Worm (Caenorhabditis elegans) whole organism, L4 larva: Measurements from ENCODE around the gene T10B10.8.

Experiments
- D1046.2 ChIP-seq: fragments of 200-800 bp; sonication (Bioruptor generic); IDR thresholded peaks from 2 replicates; pipeline ENCODE4 v1.3.6; 2022; ENCODE audit warnings: missing genetic modification characterization, missing compliant biosample characterization
- F37D6.2 ChIP-seq: sonication (generic microtip); optimal IDR thresholded peaks from 2 replicates; lab custom pipeline; 2016; ENCODE audit warnings: mild to moderate bottlenecking, missing genetic modification characterization, missing compliant biosample characterization
- T26A8.4 ChIP-seq: fragments of 200-800 bp; sonication (Bioruptor generic); IDR thresholded peaks from 2 replicates; pipeline ENCODE4 v1.3.6; 2022; ENCODE audit warnings: missing genetic modification characterization, missing compliant biosample characterization
- Y105C5A.15 ChIP-seq: fragments of 200-800 bp; sonication (Bioruptor generic); IDR thresholded peaks from 2 replicates; pipeline ENCODE4 v1.3.6; 2022; ENCODE audit warnings: missing genetic modification characterization, missing compliant biosample characterization
- Y5F2A.4 ChIP-seq: fragments of 200-800 bp; sonication (Bioruptor generic); optimal IDR thresholded peaks from 2 replicates; lab custom pipeline; 2018; ENCODE audit warnings: mild to moderate bottlenecking, missing genetic modification characterization, missing compliant biosample characterization
- ZK546.5 ChIP-seq, 2 experiments: sonication (generic microtip); optimal IDR thresholded peaks; 2 replicates each; lab custom pipeline; 2017; ENCODE audit warnings: missing biosample characterization in 2 of 2, missing genetic modification characterization in 2 of 2
- aha-1 ChIP-seq: fragments of 150-350 bp; peaks from one replicate; lab custom pipeline; 2014; ENCODE audit warnings: missing biosample characterization, missing genetic modification characterization
- aly-2 ChIP-seq: sonication (generic microtip); optimal IDR thresholded peaks from 2 replicates; lab custom pipeline; 2018; ENCODE audit warnings: missing biosample characterization, missing genetic modification characterization
- ama-1 ChIP-seq: fragments of 150-350 bp; optimal IDR thresholded peaks from 2 replicates; lab custom pipeline; 2014; ENCODE audit warnings: inconsistent platforms, mixed read lengths
- ceh-44 ChIP-seq: fragments of 200-800 bp; sonication (Bioruptor generic); IDR thresholded peaks from 2 replicates; pipeline ENCODE4 v1.3.6; 2022; ENCODE audit warnings: missing genetic modification reagents, missing genetic modification characterization, missing compliant biosample characterization
- ceh-82 ChIP-seq: sonication (generic microtip); optimal IDR thresholded peaks from 2 replicates; lab custom pipeline; 2017; ENCODE audit warnings: missing biosample characterization, missing genetic modification characterization
- ces-1 ChIP-seq: fragments of 150-350 bp; sonication (generic microtip); optimal IDR thresholded peaks from 4 replicates; lab custom pipeline; 2014; ENCODE audit warnings: missing biosample characterization, missing genetic modification reagents, missing genetic modification characterization
- cey-2 ChIP-seq: sonication (generic microtip); optimal IDR thresholded peaks from 3 replicates; lab custom pipeline; 2017; ENCODE audit warnings: missing genetic modification characterization, mild to moderate bottlenecking, missing compliant biosample characterization, antibody characterized with exemption, borderline replicate concordance; ENCODE audit not compliant: insufficient read depth
- ctbp-1 ChIP-seq: fragments of 200-800 bp; sonication (Bioruptor generic); IDR thresholded peaks from 2 replicates; pipeline ENCODE4 v1.3.6; 2022; ENCODE audit warnings: missing genetic modification reagents, missing genetic modification characterization, missing compliant biosample characterization
- daf-12 ChIP-seq: fragments of 150-350 bp; optimal IDR thresholded peaks from 2 replicates; lab custom pipeline; 2014; ENCODE audit warnings: missing biosample characterization, missing genetic modification reagents, missing genetic modification characterization
- daf-16 ChIP-seq, 3 experiments: sonication (generic microtip); optimal IDR thresholded peaks; 2 replicates each; lab custom pipeline; 2016 to 2017; ENCODE audit warnings: missing genetic modification characterization in 3 of 3, missing genetic modification reagents in 3 of 3, mild to moderate bottlenecking in 2 of 3, missing compliant biosample characterization in 2 of 3, missing biosample characterization in 1 of 3, moderate library complexity in 1 of 3
- dpl-1 ChIP-seq: fragments of 150-350 bp; optimal IDR thresholded peaks from 2 replicates; lab custom pipeline; 2014; ENCODE audit warnings: missing biosample characterization, missing genetic modification reagents, missing genetic modification characterization
- egl-43 ChIP-seq: fragments of 200-800 bp; sonication (Bioruptor generic); IDR thresholded peaks from 2 replicates; pipeline ENCODE4 v1.3.6; 2022; ENCODE audit warnings: missing genetic modification reagents, missing genetic modification characterization, missing compliant biosample characterization
- fkh-10 ChIP-seq: fragments of 150-350 bp; optimal IDR thresholded peaks from 2 replicates; lab custom pipeline; 2014; ENCODE audit warnings: missing biosample characterization, missing genetic modification reagents, missing genetic modification characterization
- gei-8 ChIP-seq: fragments of 200-800 bp; sonication (Bioruptor generic); optimal IDR thresholded peaks from 2 replicates; lab custom pipeline; 2018; ENCODE audit warnings: mild to moderate bottlenecking, missing genetic modification characterization, missing compliant biosample characterization
- lin-13 ChIP-seq: fragments of 150-350 bp; optimal IDR thresholded peaks from 2 replicates; lab custom pipeline; 2014; ENCODE audit warnings: missing biosample characterization, missing genetic modification reagents, missing genetic modification characterization
- lin-38 ChIP-seq: fragments of 200-800 bp; sonication (Bioruptor generic); IDR thresholded peaks from 2 replicates; pipeline ENCODE4 v1.3.6; 2022; ENCODE audit warnings: missing genetic modification reagents, missing genetic modification characterization, missing compliant biosample characterization
- lsy-2 ChIP-seq, 2 experiments: fragments of 150-350 bp in 1 of 2; sonication (generic microtip) in 1 of 2; optimal IDR thresholded peaks; 2 replicates each; lab custom pipeline; 2014 to 2017; ENCODE audit warnings: missing biosample characterization in 2 of 2, missing genetic modification characterization in 2 of 2
- mdt-29 ChIP-seq: fragments of 200-800 bp; sonication (Bioruptor generic); IDR thresholded peaks from 2 replicates; pipeline ENCODE4 v1.3.6; 2022; ENCODE audit warnings: missing genetic modification reagents, missing genetic modification characterization, missing compliant biosample characterization
- nhr-10 ChIP-seq: fragments of 150-350 bp; optimal IDR thresholded peaks from 2 replicates; lab custom pipeline; 2014; ENCODE audit warnings: missing biosample characterization, missing genetic modification characterization
- nhr-11 ChIP-seq: fragments of 150-350 bp; optimal IDR thresholded peaks from 2 replicates; lab custom pipeline; 2014; ENCODE audit warnings: missing biosample characterization, missing genetic modification characterization
- nhr-111 ChIP-seq: fragments of 200-800 bp; sonication (Bioruptor generic); optimal IDR thresholded peaks from 2 replicates; lab custom pipeline; 2018; ENCODE audit warnings: mild to moderate bottlenecking, missing genetic modification characterization, missing compliant biosample characterization
- nhr-25 ChIP-seq: sonication (generic microtip); optimal IDR thresholded peaks from 2 replicates; lab custom pipeline; 2017; ENCODE audit warnings: missing genetic modification characterization, mild to moderate bottlenecking, missing compliant biosample characterization, antibody characterized with exemption, moderate library complexity, borderline replicate concordance; ENCODE audit not compliant: insufficient read depth
- nhr-28 ChIP-seq: fragments of 150-350 bp; optimal IDR thresholded peaks from 2 replicates; lab custom pipeline; 2014; ENCODE audit warnings: missing biosample characterization, missing genetic modification characterization
- nhr-42 ChIP-seq: fragments of 200-800 bp; sonication (Bioruptor generic); IDR thresholded peaks from 2 replicates; pipeline ENCODE4 v1.3.6; 2022; ENCODE audit warnings: missing genetic modification characterization, missing compliant biosample characterization
- pha-4 ChIP-seq, 2 experiments: fragments of 150-350 bp in 1 of 2; fragments of 200-800 bp in 1 of 2; sonication (Bioruptor generic) in 1 of 2; IDR thresholded peaks in 1 of 2; optimal IDR thresholded peaks in 1 of 2; 2 replicates each; pipeline versions ENCODE4 v1.3.6 to Lab custom; 2014 to 2022; ENCODE audit warnings: missing genetic modification characterization in 2 of 2, missing genetic modification reagents in 2 of 2, missing biosample characterization in 1 of 2, missing compliant biosample characterization in 1 of 2
- rbr-2 ChIP-seq: sonication (generic microtip); optimal IDR thresholded peaks from 2 replicates; lab custom pipeline; 2016; ENCODE audit warnings: missing genotype, missing genetic modification characterization, missing compliant biosample characterization
- set-16 ChIP-seq: fragments of 200-800 bp; sonication (Bioruptor generic); IDR thresholded peaks from 2 replicates; pipeline ENCODE4 v1.3.6; 2022; ENCODE audit warnings: missing genetic modification reagents, missing genetic modification characterization, missing compliant biosample characterization
- snpc-4 ChIP-seq: fragments of 150-350 bp; optimal IDR thresholded peaks from 2 replicates; lab custom pipeline; 2014; ENCODE audit warnings: missing biosample characterization, missing genetic modification characterization
- spr-1 ChIP-seq: sonication (generic microtip); optimal IDR thresholded peaks from 2 replicates; lab custom pipeline; 2016; ENCODE audit warnings: mild to moderate bottlenecking, missing genetic modification characterization, missing compliant biosample characterization
- unc-39 ChIP-seq: sonication (generic microtip); optimal IDR thresholded peaks from 2 replicates; lab custom pipeline; 2017; ENCODE audit warnings: missing biosample characterization, missing genetic modification characterization
- zag-1 ChIP-seq: fragments of 150-350 bp; optimal IDR thresholded peaks from 2 replicates; lab custom pipeline; 2014; ENCODE audit warnings: missing biosample characterization, missing genetic modification characterization
- zfp-2 ChIP-seq: sonication (generic microtip); optimal IDR thresholded peaks from 2 replicates; lab custom pipeline; 2016; ENCODE audit warnings: mild to moderate bottlenecking, missing genetic modification characterization, missing compliant biosample characterization
- zip-11 ChIP-seq: fragments of 200-800 bp; sonication (Bioruptor generic); IDR thresholded peaks from 2 replicates; pipeline ENCODE4 v1.3.6; 2022; ENCODE audit warnings: missing genetic modification characterization, missing compliant biosample characterization
- zip-2 ChIP-seq: fragments of 150-350 bp; optimal IDR thresholded peaks from 2 replicates; lab custom pipeline; 2014; ENCODE audit warnings: missing biosample characterization, missing genetic modification characterization
- ztf-11 ChIP-seq: fragments of 150-350 bp; optimal IDR thresholded peaks from 2 replicates; lab custom pipeline; 2014; ENCODE audit warnings: missing biosample characterization, missing genetic modification characterization
- ztf-7 ChIP-seq: fragments of 150-350 bp; optimal IDR thresholded peaks from 2 replicates; lab custom pipeline; 2014; ENCODE audit warnings: missing biosample characterization, missing genetic modification characterization

The T10B10.8 gene

ce11 chrX:15128184-15128583 is 37.8 kb downstream of the T10B10.8 start:
- TF ChIP-seq fkh-10 (GFP tag; lab: Kevin White, UChicago) (peak; percentile 45), lsy-2 (tag; optimal IDR thresholded peaks at IDR 0.05; lab: Kevin White, UChicago) (no peak), ctbp-1 (GFP tag; lab: Robert Waterston, UW) (peak; percentile 46; the same call in 1 of the 2 replicates)

DNA sequence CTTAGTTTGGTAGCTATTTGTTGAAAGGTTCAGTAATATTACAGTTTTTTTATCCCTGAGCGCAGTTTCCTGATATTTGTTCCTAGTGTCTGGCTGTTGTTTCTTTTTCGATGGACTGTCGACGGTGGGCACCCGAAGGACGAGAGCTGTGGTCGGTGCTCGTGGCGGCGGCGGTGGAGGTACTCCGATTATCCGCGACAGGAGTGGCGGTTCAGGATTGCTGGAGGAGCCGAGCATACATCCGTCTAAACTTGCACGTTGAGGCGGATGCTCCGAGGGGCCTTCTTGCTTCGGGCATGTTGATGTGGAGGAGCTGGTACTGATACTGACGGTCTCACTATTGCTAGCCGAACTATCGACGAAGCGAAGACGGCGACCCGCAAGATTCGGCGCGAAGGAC is 38.7 kb downstream of the T10B10.8 start:
- peak; percentile 80 for TF ChIP-seq aha-1
- TF ChIP-seq set-16 (GFP tag; lab: Robert Waterston, UW): peak; percentile 86
- TF ChIP-seq ZK546.5 (tag; optimal IDR thresholded peaks at IDR 0.05; lab: Kevin White, UChicago): no peak
- no peak for TF ChIP-seq zip-2 (tag; lab: Kevin White, UChicago)
- TF ChIP-seq mdt-29 (GFP tag; lab: Robert Waterston, UW): no peak
- TF ChIP-seq Y5F2A.4: no peak
- TF ChIP-seq nhr-25 (tag; lab: Kevin White, UChicago): no peak
- no peak for TF ChIP-seq D1046.2 (GFP tag; lab: Robert Waterston, UW)
- TF ChIP-seq lin-38 (GFP tag; lab: Robert Waterston, UW): no peak
- TF ChIP-seq egl-43 (GFP tag; lab: Robert Waterston, UW): 0 out of 2 replicates have a peak, but pooled peaks have one; percentile 43
- TF ChIP-seq, all 104 proteins: peak for 3

ce11 chrX:15126736-15127135 is 39.3 kb downstream of the T10B10.8 start:
- TF ChIP-seq unc-39 (tag; lab: Kevin White, UChicago): no peak
- TF ChIP-seq F37D6.2 (tag; lab: Kevin White, UChicago): no peak
- no peak for TF ChIP-seq nhr-28
- TF ChIP-seq mdt-29 (GFP tag; lab: Robert Waterston, UW): no peak
- TF ChIP-seq aly-2 (tag; lab: Kevin White, UChicago): no peak
- no peak for TF ChIP-seq zfp-2
- no peak for TF ChIP-seq cey-2 (tag; lab: Kevin White, UChicago)
- TF ChIP-seq Y105C5A.15: no peak
- TF ChIP-seq zag-1 (tag; lab: Kevin White, UChicago): no peak
- TF ChIP-seq spr-1 (tag; lab: Kevin White, UChicago): no peak

ce11 chrX:15125138-15125537 is 40.9 kb downstream of the T10B10.8 start:
- TF ChIP-seq nhr-10: no peak
- peak; percentile 30 for TF ChIP-seq ces-1 (GFP tag; lab: Kevin White, UChicago)
- TF ChIP-seq fkh-10 (GFP tag; lab: Kevin White, UChicago): no peak
- no peak for TF ChIP-seq ztf-11
- TF ChIP-seq, all 104 proteins: peak for 1

- no peak for TF ChIP-seq nhr-111 (GFP tag; lab: Kevin White, UChicago)
- TF ChIP-seq ama-1 (lab: Kevin White, UChicago): no peak
- no peak for TF ChIP-seq ztf-7 (tag; lab: Kevin White, UChicago)
- TF ChIP-seq zag-1 (tag; lab: Kevin White, UChicago): no peak
- TF ChIP-seq zip-11 (GFP tag; lab: Robert Waterston, UW): no peak
- TF ChIP-seq ctbp-1 (GFP tag; lab: Robert Waterston, UW): no peak
- TF ChIP-seq daf-12 (tag; lab: Kevin White, UChicago): no peak
- TF ChIP-seq aha-1: peak; percentile 91
- no peak for TF ChIP-seq set-16 (GFP tag; lab: Robert Waterston, UW)
Observed at ce11 chrX:15120545-15120944, 45.5 kb downstream of the T10B10.8 start.

DNA sequence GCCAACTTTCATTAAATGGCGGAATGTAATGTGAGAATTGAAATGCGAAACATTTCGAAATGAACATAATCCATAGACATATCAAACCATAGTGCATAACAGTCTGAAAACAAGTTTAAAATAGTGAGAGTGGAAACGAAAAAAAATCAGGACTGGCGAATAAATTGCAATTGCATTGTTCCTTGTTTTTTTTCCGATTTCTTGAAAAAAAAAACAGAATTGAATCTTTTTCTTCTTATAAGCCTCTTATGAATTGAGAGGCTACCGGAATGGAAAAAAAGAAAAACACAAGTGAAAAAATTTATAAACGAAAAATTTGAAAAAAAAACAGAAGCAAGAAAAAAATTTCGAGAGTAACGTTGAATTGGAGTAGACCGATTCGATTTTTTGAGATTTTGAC is 49.5 kb downstream of the T10B10.8 start, which contains the start of gene R07D5.2:
Gene R07D5.2, minus strand, starts transcription at position 101 of the 400 bp plus-strand sequence.
- no peak for TF ChIP-seq rbr-2 (tag; lab: Kevin White, UChicago)
- TF ChIP-seq T26A8.4 (GFP tag; lab: Robert Waterston, UW): no peak
- no peak for TF ChIP-seq nhr-11 (tag; lab: Kevin White, UChicago)
- no peak for TF ChIP-seq ceh-82 (tag; lab: Kevin White, UChicago)
- TF ChIP-seq lin-13 (GFP tag; lab: Kevin White, UChicago): no peak
- no peak for TF ChIP-seq nhr-28
- TF ChIP-seq pha-4 (GFP tag; IDR thresholded peaks at IDR 0.05; lab: Robert Waterston, UW): no peak
- no peak for TF ChIP-seq pha-4 (tag; optimal IDR thresholded peaks at IDR 0.05; lab: Kevin White, UChicago)
- no peak for TF ChIP-seq zfp-2
- TF ChIP-seq gei-8 (GFP tag; lab: Kevin White, UChicago): no peak
- TF ChIP-seq ceh-44 (GFP tag; lab: Robert Waterston, UW): no peak
- TF ChIP-seq daf-16 (GFP tag; optimal IDR thresholded peaks at IDR 0.05; lab: Kevin White, UChicago): no peak
- no peak for TF ChIP-seq daf-16 (tag; optimal IDR thresholded peaks at IDR 0.05; lab: Kevin White, UChicago)
- TF ChIP-seq nhr-42 (GFP tag; lab: Robert Waterston, UW): no peak
- TF ChIP-seq mdt-29 (GFP tag; lab: Robert Waterston, UW): no peak
- no peak for TF ChIP-seq dpl-1 (GFP tag; lab: Kevin White, UChicago)
- no peak for TF ChIP-seq snpc-4 (tag; lab: Kevin White, UChicago)
- no peak for TF ChIP-seq lsy-2 (tag; optimal IDR thresholded peaks at IDR 0.05; lab: Kevin White, UChicago)
